Fruit fly (Drosophila melanogaster) whole organism, prepupa: ENCODE measurements around the gene CG43924.

Experiments
- Blimp-1 ChIP-seq: fragments of 200-800 bp; sonication (Bioruptor generic); optimal IDR thresholded peaks from 3 replicates; lab custom pipeline; 2017; ENCODE audit warnings: missing biosample characterization, missing genetic modification characterization, mild to moderate bottlenecking, moderate library complexity, missing genetic modification reagents
- CG10631 ChIP-seq: fragments of 200-800 bp; sonication (Bioruptor generic); optimal IDR thresholded peaks from 2 replicates; lab custom pipeline; 2016; ENCODE audit warnings: missing biosample characterization, missing genetic modification characterization
- CG11294 ChIP-seq: fragments of 200-800 bp; sonication (Bioruptor generic); IDR thresholded peaks from 2 replicates; pipeline ENCODE4 v1.3.6; 2022; ENCODE audit warnings: missing biosample characterization, missing genetic modification characterization
- CG11902 ChIP-seq: fragments of 200-800 bp; sonication (Bioruptor generic); optimal IDR thresholded peaks from 3 replicates; lab custom pipeline; 2016; ENCODE audit warnings: missing biosample characterization, missing genetic modification characterization
- CG15336 ChIP-seq: fragments of 200-800 bp; sonication (Bioruptor generic); IDR thresholded peaks from 2 replicates; pipeline ENCODE4 v1.3.6; 2022; ENCODE audit warnings: missing biosample characterization, missing genetic modification characterization
- CG16779 ChIP-seq: fragments of 200-800 bp; sonication (Bioruptor generic); optimal IDR thresholded peaks from 3 replicates; lab custom pipeline; 2017; ENCODE audit warnings: missing biosample characterization, mild to moderate bottlenecking, missing genetic modification characterization
- CG32006 ChIP-seq: fragments of 200-800 bp; sonication (Bioruptor generic); optimal IDR thresholded peaks from 3 replicates; lab custom pipeline; 2017; ENCODE audit warnings: missing biosample characterization, mild to moderate bottlenecking, missing genetic modification characterization
- CG3919 ChIP-seq: fragments of 200-800 bp; sonication (Bioruptor generic); optimal IDR thresholded peaks from 3 replicates; lab custom pipeline; 2016; ENCODE audit warnings: missing biosample characterization, missing genetic modification characterization
- CG4318 ChIP-seq: fragments of 200-800 bp; sonication (Bioruptor generic); optimal IDR thresholded peaks from 3 replicates; lab custom pipeline; 2017; ENCODE audit warnings: missing biosample characterization, mild to moderate bottlenecking, missing genetic modification characterization
- CG6163 ChIP-seq: fragments of 200-800 bp; sonication (Bioruptor generic); IDR thresholded peaks from 3 replicates; pipeline ENCODE4 v1.3.6; 2022; ENCODE audit warnings: missing biosample characterization, missing genetic modification characterization
- CG6792 ChIP-seq: fragments of 200-800 bp; sonication (Bioruptor generic); optimal IDR thresholded peaks from 3 replicates; lab custom pipeline; 2016; ENCODE audit warnings: missing biosample characterization, missing genetic modification characterization
- CG6808 ChIP-seq: fragments of 200-800 bp; sonication (Bioruptor generic); optimal IDR thresholded peaks from 3 replicates; lab custom pipeline; 2017; ENCODE audit warnings: missing biosample characterization, missing genetic modification characterization, mild to moderate bottlenecking, moderate library complexity, missing genetic modification reagents
- CG6854 ChIP-seq: fragments of 200-800 bp; sonication (Bioruptor generic); optimal IDR thresholded peaks from 2 replicates; lab custom pipeline; 2017; ENCODE audit warnings: missing biosample characterization, mild to moderate bottlenecking, missing genetic modification characterization
- CG8632 ChIP-seq: fragments of 200-800 bp; sonication (Bioruptor generic); optimal IDR thresholded peaks from 3 replicates; lab custom pipeline; 2016; ENCODE audit warnings: missing biosample characterization, missing genetic modification characterization
- CG9139 ChIP-seq: fragments of 200-800 bp; sonication (Bioruptor generic); optimal IDR thresholded peaks from 3 replicates; lab custom pipeline; 2017; ENCODE audit warnings: missing biosample characterization, mild to moderate bottlenecking, missing genetic modification characterization
- Eip75B ChIP-seq: fragments of 200-800 bp; sonication (Bioruptor generic); optimal IDR thresholded peaks from 3 replicates; lab custom pipeline; 2016; ENCODE audit warnings: missing biosample characterization, missing genetic modification characterization
- Eip78C ChIP-seq: fragments of 200-800 bp; sonication (Bioruptor generic); peaks from one replicate; lab custom pipeline; 2016; ENCODE audit warnings: missing biosample characterization, missing genetic modification characterization
- Ets21C ChIP-seq: fragments of 200-800 bp; sonication (Bioruptor generic); optimal IDR thresholded peaks from 3 replicates; lab custom pipeline; 2016; ENCODE audit warnings: missing biosample characterization, missing genetic modification characterization
- Ets96B ChIP-seq: fragments of 200-800 bp; optimal IDR thresholded peaks from 2 replicates; lab custom pipeline; 2019; ENCODE audit warnings: missing biosample characterization, mild to moderate bottlenecking, missing genetic modification characterization, moderate library complexity
- Gug ChIP-seq: fragments of 200-800 bp; sonication (Bioruptor generic); IDR thresholded peaks from 2 replicates; pipeline ENCODE4 v1.3.6; 2022; ENCODE audit warnings: missing biosample characterization, missing genetic modification characterization
- Hr38 ChIP-seq: sonication (Bioruptor generic); optimal IDR thresholded peaks from 2 replicates; lab custom pipeline; 2016; ENCODE audit warnings: missing biosample characterization, missing genetic modification characterization
- Hr39 ChIP-seq: fragments of 200-800 bp; sonication (Bioruptor generic); optimal IDR thresholded peaks from 2 replicates; lab custom pipeline; 2016; ENCODE audit warnings: missing biosample characterization, missing genetic modification characterization
- Hr4 ChIP-seq: fragments of 200-800 bp; sonication (Bioruptor generic); optimal IDR thresholded peaks from 3 replicates; lab custom pipeline; 2016; ENCODE audit warnings: missing biosample characterization, missing genetic modification characterization
- Lpt ChIP-seq: fragments of 200-800 bp; sonication (Bioruptor generic); optimal IDR thresholded peaks from 3 replicates; lab custom pipeline; 2016; ENCODE audit warnings: missing biosample characterization, missing genetic modification characterization
- Met ChIP-seq: fragments of 200-800 bp; sonication (Bioruptor generic); optimal IDR thresholded peaks from 3 replicates; lab custom pipeline; 2016; ENCODE audit warnings: missing biosample characterization, missing genetic modification characterization
- OdsH ChIP-seq: fragments of 200-800 bp; sonication (Bioruptor generic); optimal IDR thresholded peaks from 3 replicates; lab custom pipeline; 2016; ENCODE audit warnings: missing biosample characterization, missing genetic modification characterization
- Smox ChIP-seq: fragments of 200-800 bp; sonication (Bioruptor generic); optimal IDR thresholded peaks from 3 replicates; lab custom pipeline; 2016; ENCODE audit warnings: missing biosample characterization, missing genetic modification characterization
- Sox14 ChIP-seq: fragments of 200-800 bp; sonication (Bioruptor generic); optimal IDR thresholded peaks from 3 replicates; lab custom pipeline; 2016; ENCODE audit warnings: missing biosample characterization, missing genetic modification characterization
- Sox15 ChIP-seq: fragments of 200-800 bp; sonication (Bioruptor generic); optimal IDR thresholded peaks from 3 replicates; lab custom pipeline; 2016; ENCODE audit warnings: missing biosample characterization, missing genetic modification characterization
- achi ChIP-seq: fragments of 200-800 bp; sonication (Bioruptor generic); optimal IDR thresholded peaks from 3 replicates; lab custom pipeline; 2016; ENCODE audit warnings: missing biosample characterization, missing genetic modification characterization
- cyc ChIP-seq: fragments of 200-800 bp; sonication (Bioruptor generic); optimal IDR thresholded peaks from 3 replicates; lab custom pipeline; 2016; ENCODE audit warnings: missing biosample characterization, missing genetic modification characterization
- dac ChIP-seq: fragments of 200-800 bp; sonication (Bioruptor generic); optimal IDR thresholded peaks from 2 replicates; lab custom pipeline; 2017; ENCODE audit warnings: missing biosample characterization, mild to moderate bottlenecking, missing genetic modification characterization
- dsx ChIP-seq: fragments of 200-800 bp; optimal IDR thresholded peaks from 3 replicates; lab custom pipeline; 2019; ENCODE audit warnings: missing biosample characterization, mild to moderate bottlenecking, missing genetic modification characterization, moderate library complexity; ENCODE audit not compliant: poor library complexity, severe bottlenecking
- fd59A ChIP-seq: fragments of 200-800 bp; sonication (Bioruptor generic); optimal IDR thresholded peaks from 2 replicates; lab custom pipeline; 2017; ENCODE audit warnings: missing biosample characterization, mild to moderate bottlenecking, missing genetic modification characterization, missing genetic modification reagents
- fd85E ChIP-seq: fragments of 200-800 bp; sonication (Bioruptor generic); optimal IDR thresholded peaks from 3 replicates; lab custom pipeline; 2016; ENCODE audit warnings: missing biosample characterization, missing genetic modification characterization
- fkh ChIP-seq: fragments of 200-800 bp; sonication (Bioruptor generic); optimal IDR thresholded peaks from 3 replicates; lab custom pipeline; 2017; ENCODE audit warnings: missing biosample characterization, mild to moderate bottlenecking, missing genetic modification characterization, moderate library complexity
- lz ChIP-seq: fragments of 200-800 bp; sonication (Bioruptor generic); optimal IDR thresholded peaks from 3 replicates; lab custom pipeline; 2016; ENCODE audit warnings: missing biosample characterization, missing genetic modification characterization
- net ChIP-seq: fragments of 200-800 bp; sonication (Bioruptor generic); optimal IDR thresholded peaks from 3 replicates; lab custom pipeline; 2016; ENCODE audit warnings: missing biosample characterization, missing genetic modification characterization
- salr ChIP-seq, 2 experiments: fragments of 200-800 bp; sonication (Bioruptor generic); optimal IDR thresholded peaks; 3 replicates each; lab custom pipeline; 2016 to 2018; ENCODE audit warnings: missing biosample characterization in 2 of 2, missing genetic modification characterization in 2 of 2, mild to moderate bottlenecking in 1 of 2
- spab ChIP-seq: fragments of 200-800 bp; sonication (Bioruptor generic); optimal IDR thresholded peaks from 2 replicates; lab custom pipeline; 2017; ENCODE audit warnings: missing biosample characterization, mild to moderate bottlenecking, missing genetic modification characterization, missing genetic modification reagents
- svp ChIP-seq: fragments of 200-800 bp; sonication (Bioruptor generic); peaks from one replicate; lab custom pipeline; 2016; ENCODE audit warnings: missing biosample characterization, missing genetic modification characterization

CG43924 gene

dm6 chr2L:15749313-15749712, 38.4 kb upstream of the CG43924 start:
- TF ChIP-seq fkh (GFP tag; lab: Kevin White, UChicago) (no peak), spab (GFP tag; lab: Kevin White, UChicago) (no peak), CG8632 (no peak), salr (GFP tag; optimal IDR thresholded peaks at IDR 0.05; lab: Kevin White, UChicago) (no peak), lz (GFP tag; lab: Kevin White, UChicago) (no peak), Ets96B (tag; lab: Kevin White, UChicago) (no peak), Sox14 (GFP tag; lab: Kevin White, UChicago) (no peak), dsx (GFP tag; lab: Kevin White, UChicago) (no peak), CG9139 (GFP tag; lab: Kevin White, UChicago) (no peak)

- TF ChIP-seq OdsH (GFP tag; lab: Kevin White, UChicago) (no peak), spab (GFP tag; lab: Kevin White, UChicago) (no peak), CG6792 (GFP tag; lab: Kevin White, UChicago) (no peak), fd85E (GFP tag; lab: Kevin White, UChicago) (no peak), Ets21C (GFP tag; lab: Kevin White, UChicago) (no peak), Gug (GFP tag; lab: Robert Waterston, UW) (no peak), dac (GFP tag; lab: Kevin White, UChicago) (no peak), CG6163 (GFP tag; lab: Robert Waterston, UW) (no peak), Smox (GFP tag; lab: Kevin White, UChicago) (no peak), Lpt (no peak), CG3919 (GFP tag; lab: Kevin White, UChicago) (no peak), CG32006 (GFP tag; lab: Kevin White, UChicago) (no peak), Blimp-1 (GFP tag; lab: Kevin White, UChicago) (no peak), salr (GFP tag; optimal IDR thresholded peaks at IDR 0.05; lab: Kevin White, UChicago) (no peak)
Observed at dm6 chr2L:15748261-15748553, 37.3 kb upstream of the CG43924 start.

dm6 chr2L:15747394-15748260, 36.7 kb upstream of the CG43924 start, which contains the start of gene CycE:
Gene CycE (minus strand): TSS chr2L:15748150.
- peak; percentile 13 for TF ChIP-seq achi (GFP tag; lab: Kevin White, UChicago)
- TF ChIP-seq Eip78C (GFP tag; lab: Kevin White, UChicago) = peak; percentile 73
- TF ChIP-seq svp (GFP tag; lab: Kevin White, UChicago) = peak; percentile 70
- no peak for TF ChIP-seq Hr38
- TF ChIP-seq CG32006 (GFP tag; lab: Kevin White, UChicago) = no peak
- TF ChIP-seq CG10631 = no peak
- TF ChIP-seq CG15336 (GFP tag; lab: Robert Waterston, UW) = 0 out of 2 replicates have a peak, but pooled peaks have one; percentile 12
- TF ChIP-seq Hr4 (GFP tag; lab: Kevin White, UChicago) = no peak

- TF ChIP-seq CG6854 (GFP tag; lab: Kevin White, UChicago) = peak; percentile 49
- peak; percentile 71 for TF ChIP-seq dac (GFP tag; lab: Kevin White, UChicago)
- TF ChIP-seq fd85E (GFP tag; lab: Kevin White, UChicago) = no peak
- TF ChIP-seq Met = peak; percentile 70
- TF ChIP-seq Hr38 = no peak
- TF ChIP-seq Sox15 (GFP tag; lab: Kevin White, UChicago) = peak; percentile 81
- TF ChIP-seq net (GFP tag; lab: Kevin White, UChicago) = peak; percentile 66
- TF ChIP-seq CG16779 (tag; lab: Kevin White, UChicago) = no peak
- TF ChIP-seq Sox14 (GFP tag; lab: Kevin White, UChicago) = peak; percentile 56
- peak; percentile 90 for TF ChIP-seq CG10631
- peak; percentile 53 for TF ChIP-seq Eip75B
- TF ChIP-seq CG11902 (GFP tag; lab: Kevin White, UChicago) = peak; percentile 74
- TF ChIP-seq Hr39 = peak; percentile 53
- peak; percentile 86 for TF ChIP-seq CG4318 (GFP tag; lab: Kevin White, UChicago)
- TF ChIP-seq CG3919 (GFP tag; lab: Kevin White, UChicago) = peak; percentile 84
- peak; percentile 75 for TF ChIP-seq cyc
- TF ChIP-seq CG6808 (GFP tag; lab: Kevin White, UChicago) = no peak
- peak; percentile 55 for TF ChIP-seq fd59A
- peak; percentile 70 for TF ChIP-seq fkh (GFP tag; lab: Kevin White, UChicago)
- TF ChIP-seq CG32006 (GFP tag; lab: Kevin White, UChicago) = peak; percentile 92
- TF ChIP-seq Eip78C (GFP tag; lab: Kevin White, UChicago) = peak; percentile 89
- peak; percentile 86 for TF ChIP-seq Ets96B (tag; lab: Kevin White, UChicago)
- peak; percentile 86 for TF ChIP-seq CG8632
- peak; percentile 66 for TF ChIP-seq Smox (GFP tag; lab: Kevin White, UChicago)
- TF ChIP-seq CG11294 (GFP tag; lab: Robert Waterston, UW) = no peak
- peak; percentile 79 for TF ChIP-seq achi (GFP tag; lab: Kevin White, UChicago)
Observed at dm6 chr2L:15746600-15747393, 35.9 kb upstream of the CG43924 start.
